Worm (Caenorhabditis elegans): ENCODE measurements around the gene ZK1290.1.

ZK1290.1 gene

ce11 chrII:7574143-7574542 is 12.6 kb downstream of the ZK1290.1 start, which contains the start of gene F35D2.2:
F35D2.2 (plus strand) TSS chrII:7574443.
- TF ChIP-seq pha-4 (tag; optimal IDR thresholded peaks at IDR 0.05) (no peak), ceh-9 (tag; optimal IDR thresholded peaks at IDR 0.05) (no peak), unc-39 (tag; optimal IDR thresholded peaks at IDR 0.05) (no peak), daf-12 (tag; optimal IDR thresholded peaks at IDR 0.05) (no peak), nhr-77 (tag; optimal IDR thresholded peaks at IDR 0.05) (no peak), nhr-23 (tag; optimal IDR thresholded peaks at IDR 0.05) (no peak), nhr-28 (tag; optimal IDR thresholded peaks at IDR 0.05) (no peak), pqm-1 (tag; optimal IDR thresholded peaks at IDR 0.05) (no peak), fkh-2 (tag; optimal IDR thresholded peaks at IDR 0.05) (no peak)

ce11 chrII:7575614-7576013 is 14.1 kb downstream of the ZK1290.1 start, which contains the start of gene F35D2.1:
F35D2.1 (plus strand) TSS chrII:7575914.
- TF ChIP-seq ceh-28 (tag; optimal IDR thresholded peaks at IDR 0.05) (no peak), nhr-43 (tag; optimal IDR thresholded peaks at IDR 0.05; ENCODE audit: poor library complexity, severe bottlenecking) (no peak), nhr-11 (tag; optimal IDR thresholded peaks at IDR 0.05) (no peak), jun-1 (tag; optimal IDR thresholded peaks at IDR 0.05) (no peak), nhr-23 (tag; optimal IDR thresholded peaks at IDR 0.05) (no peak), mml-1 (tag; optimal IDR thresholded peaks at IDR 0.05) (no peak), hmg-11 (tag; optimal IDR thresholded peaks at IDR 0.05) (no peak), ceh-9 (tag; optimal IDR thresholded peaks at IDR 0.05) (no peak), eor-1 (tag; optimal IDR thresholded peaks at IDR 0.05) (no peak), unc-39 (tag; optimal IDR thresholded peaks at IDR 0.05) (no peak), nfya-1 (tag; optimal IDR thresholded peaks at IDR 0.05; ENCODE audit: insufficient read depth) (no peak), nhr-25 (tag; optimal IDR thresholded peaks at IDR 0.05) (no peak), lin-39 (tag; optimal IDR thresholded peaks at IDR 0.05) (no peak), ama-1 (optimal IDR thresholded peaks at IDR 0.05) (no peak)

- TF ChIP-seq snpc-4 (tag; optimal IDR thresholded peaks at IDR 0.05) = no peak
- TF ChIP-seq nhr-76 (tag; optimal IDR thresholded peaks at IDR 0.05) = no peak
- no peak for TF ChIP-seq ceh-28 (tag; optimal IDR thresholded peaks at IDR 0.05)
- no peak for TF ChIP-seq elt-3 (tag; optimal IDR thresholded peaks at IDR 0.05)
- no peak for TF ChIP-seq nhr-77 (tag; optimal IDR thresholded peaks at IDR 0.05)
- no peak for TF ChIP-seq nhr-25 (tag; optimal IDR thresholded peaks at IDR 0.05)
- TF ChIP-seq ceh-9 (tag; optimal IDR thresholded peaks at IDR 0.05) = no peak
- no peak for TF ChIP-seq ZK546.5 (tag; optimal IDR thresholded peaks at IDR 0.05)
- TF ChIP-seq ztf-11 (tag; optimal IDR thresholded peaks at IDR 0.05) = no peak
- no peak for TF ChIP-seq nhr-237 (tag; optimal IDR thresholded peaks at IDR 0.05)
These were observed 15.8 kb downstream of the ZK1290.1 start, which contains the start of gene F35D2.6 for ce11 chrII:7577412-7577811. F35D2.6 (plus strand) TSS chrII:7577712.

- TF ChIP-seq nhr-43 (tag; optimal IDR thresholded peaks at IDR 0.05; ENCODE audit: poor library complexity, severe bottlenecking) (no peak), nhr-237 (tag; optimal IDR thresholded peaks at IDR 0.05) (no peak), nhr-77 (tag; optimal IDR thresholded peaks at IDR 0.05) (no peak), nhr-25 (tag; optimal IDR thresholded peaks at IDR 0.05) (no peak), sea-2 (GFP tag; optimal IDR thresholded peaks at IDR 0.05) (no peak), nhr-67 (tag; optimal IDR thresholded peaks at IDR 0.05) (no peak), mdl-1 (tag; optimal IDR thresholded peaks at IDR 0.05) (no peak), elt-1 (tag; optimal IDR thresholded peaks at IDR 0.05) (no peak), egl-5 (tag; optimal IDR thresholded peaks at IDR 0.05) (no peak), nhr-28 (tag; optimal IDR thresholded peaks at IDR 0.05) (no peak), nhr-76 (tag; optimal IDR thresholded peaks at IDR 0.05) (no peak), lin-39 (tag; optimal IDR thresholded peaks at IDR 0.05) (no peak), fkh-2 (tag; optimal IDR thresholded peaks at IDR 0.05) (no peak), ZK546.5 (tag; optimal IDR thresholded peaks at IDR 0.05) (no peak), jun-1 (tag; optimal IDR thresholded peaks at IDR 0.05) (no peak), ceh-82 (tag; optimal IDR thresholded peaks at IDR 0.05) (no peak)
These were observed 22.0 kb downstream of the ZK1290.1 start, which contains the start of gene mks-3 for ce11 chrII:7583555-7583954. mks-3 (minus strand) TSS chrII:7583655.

ce11 chrII:7588295-7588694 is 26.7 kb downstream of the ZK1290.1 start:
- no peak for TF ChIP-seq ZK546.5 (tag; optimal IDR thresholded peaks at IDR 0.05)
- no peak for TF ChIP-seq skn-1 (tag; optimal IDR thresholded peaks at IDR 0.05)
- no peak for TF ChIP-seq nhr-23 (tag; optimal IDR thresholded peaks at IDR 0.05)
- no peak for TF ChIP-seq mml-1 (tag; optimal IDR thresholded peaks at IDR 0.05)
- no peak for TF ChIP-seq daf-12 (tag; optimal IDR thresholded peaks at IDR 0.05)

Measured in whole organism, L3 larva.